Fruit fly (Drosophila melanogaster) whole organism, embryonic: ENCODE results near the gene CG6878.

Experiments used
- CG10979 ChIP-seq: fragments of 200-800 bp; sonication (Bioruptor generic); optimal IDR thresholded peaks from 2 replicates; lab custom pipeline; 2018; ENCODE audit warnings: missing biosample characterization, mild to moderate bottlenecking, missing genetic modification characterization, moderate library complexity
- CG13775 ChIP-seq: fragments of 200-800 bp; sonication (Bioruptor generic); optimal IDR thresholded peaks from 3 replicates; lab custom pipeline; 2017; ENCODE audit warnings: missing biosample characterization, mild to moderate bottlenecking, missing genetic modification characterization
- CG1602 ChIP-seq: fragments of 200-800 bp; sonication (Bioruptor generic); optimal IDR thresholded peaks from 3 replicates; lab custom pipeline; 2016; ENCODE audit warnings: missing biosample characterization, missing genetic modification characterization
- CG17361 ChIP-seq: fragments of 200-800 bp; sonication (Bioruptor generic); IDR thresholded peaks from 3 replicates; pipeline ENCODE4 v1.3.6; 2022; ENCODE audit warnings: missing biosample characterization, missing genetic modification characterization
- CG18262 ChIP-seq: fragments of 200-800 bp; optimal IDR thresholded peaks from 3 replicates; lab custom pipeline; 2019; ENCODE audit warnings: missing biosample characterization, mild to moderate bottlenecking, missing genetic modification characterization, moderate library complexity
- CG3726 ChIP-seq: fragments of 200-800 bp; sonication (Bioruptor generic); IDR thresholded peaks from 3 replicates; pipeline ENCODE4, ENCODE4 v1.3.6; 2022; ENCODE audit warnings: missing biosample characterization, missing genetic modification characterization
- CG7745 ChIP-seq: fragments of 200-800 bp; sonication (Bioruptor generic); optimal IDR thresholded peaks from 2 replicates; lab custom pipeline; 2018; ENCODE audit warnings: missing biosample characterization, mild to moderate bottlenecking, missing genetic modification characterization, moderate library complexity
- D19A ChIP-seq: fragments of 200-800 bp; optimal IDR thresholded peaks from 3 replicates; lab custom pipeline; 2019; ENCODE audit warnings: missing biosample characterization, mild to moderate bottlenecking, missing genetic modification characterization, moderate library complexity
- Dp ChIP-seq: fragments of 200-800 bp; sonication (Bioruptor generic); optimal IDR thresholded peaks from 2 replicates; lab custom pipeline; 2018; ENCODE audit warnings: missing biosample characterization, mild to moderate bottlenecking, missing genetic modification characterization, moderate library complexity
- Dref ChIP-seq: fragments of 200-800 bp; sonication (Bioruptor generic); IDR thresholded peaks from 2 replicates; pipeline ENCODE4 v1.3.6; 2022; ENCODE audit warnings: missing biosample characterization, missing genetic modification characterization
- E2f2 ChIP-seq: fragments of 200-800 bp; sonication (Bioruptor generic); IDR thresholded peaks from 2 replicates; pipeline ENCODE4 v1.3.6; 2022; ENCODE audit warnings: missing biosample characterization, missing genetic modification characterization
- Hr78 ChIP-seq, 2 experiments: fragments of 200-800 bp in 1 of 2; fragments of >200 bp in 1 of 2; sonication (Bioruptor generic) in 1 of 2; optimal IDR thresholded peaks; 2 replicates each; lab custom pipeline; 2017 to 2019; ENCODE audit warnings: missing biosample characterization in 2 of 2, missing genetic modification characterization in 2 of 2, mild to moderate bottlenecking in 1 of 2, moderate library complexity in 1 of 2
- Kr ChIP-seq: fragments of 200-800 bp; sonication (Bioruptor generic); optimal IDR thresholded peaks from 2 replicates; lab custom pipeline; 2017; ENCODE audit warnings: missing biosample characterization, mild to moderate bottlenecking, missing genetic modification characterization
- Med ChIP-seq: fragments of 200-800 bp; sonication (Bioruptor generic); peaks from one replicate; lab custom pipeline; 2016; ENCODE audit warnings: missing biosample characterization, missing genetic modification characterization, mild to moderate bottlenecking, inconsistent platforms, moderate library complexity
- Meics ChIP-seq: fragments of 200-800 bp; sonication (Bioruptor generic); optimal IDR thresholded peaks from 2 replicates; lab custom pipeline; 2017; ENCODE audit warnings: missing biosample characterization, mild to moderate bottlenecking, missing genetic modification characterization
- Spps ChIP-seq: fragments of 200-800 bp; sonication (Bioruptor generic); optimal IDR thresholded peaks from 2 replicates; lab custom pipeline; 2018; ENCODE audit warnings: missing biosample characterization, mild to moderate bottlenecking, missing genetic modification characterization
- abd-A ChIP-seq: fragments of 200-800 bp; sonication (Bioruptor generic); optimal IDR thresholded peaks from 3 replicates; lab custom pipeline; 2019; ENCODE audit warnings: missing biosample characterization, mild to moderate bottlenecking, missing genetic modification characterization, moderate library complexity
- aop ChIP-seq: fragments of 200-800 bp; sonication (Bioruptor generic); IDR thresholded peaks from 2 replicates; pipeline ENCODE4 v1.3.6; 2022; ENCODE audit warnings: missing biosample characterization, missing genetic modification characterization
- chinmo ChIP-seq: fragments of 200-800 bp; sonication (Bioruptor generic); IDR thresholded peaks from 4 replicates; pipeline ENCODE4 v1.3.6; 2022; ENCODE audit warnings: missing biosample characterization, missing genetic modification characterization; ENCODE audit not compliant: partially characterized antibody
- crol ChIP-seq: fragments of 200-800 bp; sonication (Bioruptor generic); IDR thresholded peaks from 2 replicates; pipeline ENCODE4 v1.3.6; 2022; ENCODE audit warnings: missing biosample characterization, missing genetic modification characterization
- dmrt11E ChIP-seq: fragments of 200-800 bp; sonication (Bioruptor generic); optimal IDR thresholded peaks from 3 replicates; lab custom pipeline; 2018; ENCODE audit warnings: missing biosample characterization, mild to moderate bottlenecking, missing genetic modification characterization, moderate library complexity
- eve ChIP-seq, 2 experiments: fragments of >200 bp; optimal IDR thresholded peaks; 2 replicates each; lab custom pipeline; 2017; ENCODE audit warnings: missing biosample characterization in 2 of 2, missing genetic modification characterization in 2 of 2
- gem ChIP-seq: fragments of 200-800 bp; sonication (Bioruptor generic); optimal IDR thresholded peaks from 2 replicates; lab custom pipeline; 2019; ENCODE audit warnings: missing biosample characterization, mild to moderate bottlenecking, missing genetic modification characterization, moderate library complexity
- gsb-n ChIP-seq: fragments of 200-800 bp; sonication (Bioruptor generic); optimal IDR thresholded peaks from 3 replicates; lab custom pipeline; 2018; ENCODE audit warnings: missing biosample characterization, mild to moderate bottlenecking, missing genetic modification characterization
- kni ChIP-seq: fragments of 200-800 bp; sonication (Bioruptor generic); optimal IDR thresholded peaks from 3 replicates; lab custom pipeline; 2017; ENCODE audit warnings: mild to moderate bottlenecking, missing biosample characterization, missing genetic modification reagents, missing genetic modification characterization
- lola ChIP-seq, 3 experiments: fragments of >200 bp in 2 of 3; fragments of 200-800 bp in 1 of 3; sonication (Bioruptor generic) in 1 of 3; optimal IDR thresholded peaks; 2 replicates each; lab custom pipeline; 2017 to 2019; ENCODE audit warnings: missing biosample characterization in 3 of 3, missing genetic modification characterization in 3 of 3, mild to moderate bottlenecking in 1 of 3, moderate library complexity in 1 of 3
- oc ChIP-seq: fragments of 200-800 bp; sonication (Bioruptor generic); optimal IDR thresholded peaks from 2 replicates; lab custom pipeline; 2018; ENCODE audit warnings: missing biosample characterization, mild to moderate bottlenecking, missing genetic modification characterization, moderate library complexity
- phol ChIP-seq: fragments of 200-800 bp; sonication (Bioruptor generic); optimal IDR thresholded peaks from 3 replicates; lab custom pipeline; 2018; ENCODE audit warnings: missing biosample characterization, mild to moderate bottlenecking, missing genetic modification characterization, moderate library complexity
- row ChIP-seq: fragments of 200-800 bp; sonication (Bioruptor generic); IDR thresholded peaks from 3 replicates; pipeline ENCODE4 v1.3.6; 2022; ENCODE audit warnings: missing biosample characterization, missing genetic modification characterization
- sd ChIP-seq: fragments of 200-800 bp; sonication (Bioruptor generic); optimal IDR thresholded peaks from 3 replicates; lab custom pipeline; 2018; ENCODE audit warnings: missing biosample characterization, mild to moderate bottlenecking, missing genetic modification characterization, moderate library complexity
- sens ChIP-seq: fragments of 200-800 bp; sonication (Bioruptor generic); peaks from one replicate; lab custom pipeline; 2016; ENCODE audit warnings: missing biosample characterization, missing genetic modification characterization
- slp2 ChIP-seq: fragments of 200-800 bp; sonication (Bioruptor generic); optimal IDR thresholded peaks from 2 replicates; lab custom pipeline; 2016; ENCODE audit warnings: missing biosample characterization, missing genetic modification characterization
- sna ChIP-seq: fragments of 200-800 bp; sonication (Bioruptor generic); IDR thresholded peaks from 2 replicates; pipeline ENCODE4 v1.3.6; 2022; ENCODE audit warnings: missing biosample characterization, missing genetic modification characterization; ENCODE audit not compliant: partially characterized antibody
- sqz ChIP-seq: fragments of 200-800 bp; sonication (Bioruptor generic); optimal IDR thresholded peaks from 3 replicates; lab custom pipeline; 2018; ENCODE audit warnings: missing biosample characterization, mild to moderate bottlenecking, missing genetic modification characterization
- trh ChIP-seq: fragments of 200-800 bp; sonication (Bioruptor generic); optimal IDR thresholded peaks from 2 replicates; lab custom pipeline; 2016; ENCODE audit warnings: missing biosample characterization, missing genetic modification characterization
- vvl ChIP-seq: fragments of 200-800 bp; sonication (Bioruptor generic); IDR thresholded peaks from 2 replicates; pipeline ENCODE4 v1.3.6; 2022; ENCODE audit warnings: missing biosample characterization, missing genetic modification characterization
- z ChIP-seq: fragments of 200-800 bp; sonication (Bioruptor generic); IDR thresholded peaks from 3 replicates; pipeline ENCODE4 v1.3.6; 2022; ENCODE audit warnings: missing biosample characterization, missing genetic modification characterization
- zen2 ChIP-seq: fragments of 200-800 bp; sonication (Bioruptor generic); IDR thresholded peaks from 3 replicates; pipeline ENCODE4 v1.3.6; 2022; ENCODE audit warnings: missing biosample characterization, missing genetic modification characterization; ENCODE audit not compliant: partially characterized antibody

The CG6878 gene

DNA sequence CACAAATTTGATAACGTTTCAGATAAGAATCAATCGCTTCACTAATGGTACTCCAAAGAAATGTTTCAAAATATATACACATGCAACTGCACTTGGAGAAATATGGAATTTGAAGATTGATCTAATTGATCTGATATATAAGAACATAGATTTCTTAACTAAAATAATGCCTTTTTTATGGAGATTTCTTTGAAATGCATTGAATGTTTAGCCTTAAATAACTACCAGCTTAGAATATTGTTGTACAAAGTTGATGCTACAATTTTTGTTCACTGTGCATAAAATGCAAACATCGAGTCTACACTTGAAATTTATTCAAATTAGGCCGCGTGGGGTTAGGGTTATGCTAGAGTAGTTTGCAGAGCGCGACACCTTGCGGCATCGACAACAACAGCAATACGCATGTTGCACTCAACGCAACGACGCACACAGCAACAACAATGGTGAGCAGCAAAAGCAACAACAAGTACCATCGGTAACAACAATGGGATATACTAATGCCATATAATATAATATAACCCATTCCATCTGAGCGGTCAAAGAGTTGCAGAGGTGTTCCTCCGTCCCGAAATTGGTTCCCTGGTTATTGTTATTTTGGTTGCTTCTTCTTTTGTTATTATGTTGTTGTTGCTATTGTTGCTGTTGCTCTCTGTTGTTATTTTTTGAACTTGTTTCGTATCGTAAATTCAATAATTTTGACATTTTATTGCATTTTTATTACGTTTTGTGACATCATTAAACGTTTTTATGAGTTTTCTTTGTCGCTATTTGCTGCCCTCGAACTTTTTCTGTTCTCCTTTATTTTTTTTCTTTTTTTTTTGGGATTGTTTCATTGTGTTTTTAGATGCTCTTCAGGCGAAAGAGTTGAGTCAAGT is 37.8 kb downstream of the CG6878 start (continued):
- no peak for TF ChIP-seq zen2 (GFP tag; lab: Robert Waterston, UW)
- no peak for TF ChIP-seq E2f2
- TF ChIP-seq trh (GFP tag; lab: Kevin White, UChicago) = no peak

DNA sequence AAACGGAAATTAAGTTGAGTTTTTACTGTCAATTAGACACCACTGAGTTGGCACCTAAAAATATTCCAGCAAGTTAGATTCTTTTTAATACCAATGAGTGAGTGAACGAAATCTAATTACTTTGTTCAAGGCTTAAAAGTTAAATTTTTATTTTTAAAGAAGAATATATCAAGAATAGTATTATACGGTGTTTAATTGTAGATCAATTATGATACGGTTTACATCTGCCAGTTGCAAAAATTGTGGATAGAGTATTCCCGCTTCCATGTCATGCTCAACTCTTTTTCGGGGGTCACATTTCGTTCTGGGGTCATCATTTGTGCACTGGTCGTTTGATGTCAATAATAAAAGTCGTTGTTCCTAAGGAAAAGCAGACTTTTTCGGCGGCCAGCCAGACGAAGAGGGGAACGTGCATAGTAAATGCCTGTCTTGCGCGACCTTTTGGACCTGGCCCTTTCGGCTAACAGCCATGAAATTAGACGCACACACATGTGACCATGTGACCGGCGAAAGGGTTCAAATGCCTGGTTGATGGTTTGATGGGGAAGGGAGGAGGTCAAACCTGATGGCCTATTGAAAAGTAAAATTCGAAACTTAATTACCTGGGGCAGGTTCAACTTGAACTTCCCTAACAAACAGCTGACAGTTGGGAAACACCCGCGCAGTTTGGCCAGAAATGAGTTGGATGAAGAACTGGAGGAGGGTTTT is 38.8 kb downstream of the CG6878 start:
- TF ChIP-seq CG10979 (tag; lab: Kevin White, UChicago) (peak; percentile 1), Dp (no peak), dmrt11E (peak; percentile 50), Kr (GFP tag; lab: Kevin White, UChicago) (peak; percentile 64), Spps (tag; lab: Kevin White, UChicago) (no peak), crol (GFP tag; lab: Robert Waterston, UW) (peak; percentile 50; the same call in 1 of the 2 replicates), gem (peak; percentile 17), row (GFP tag; lab: Robert Waterston, UW) (peak; percentile 10; the same call in 1 of the 3 replicates), kni (GFP tag; lab: Kevin White, UChicago) (peak; percentile 14), CG3726 (GFP tag; lab: Robert Waterston, UW) (0 out of 3 replicates have a peak, but pooled peaks have one; percentile 23), z (GFP tag; lab: Robert Waterston, UW) (0 out of 3 replicates have a peak, but pooled peaks have one; percentile 26), CG18262 (peak; percentile 39), eve (GFP tag; optimal IDR thresholded peaks at IDR 0.05; lab: Kevin White, UChicago) (no peak), phol (tag; lab: Kevin White, UChicago) (peak; percentile 14), Med (GFP tag; lab: Kevin White, UChicago) (peak; percentile 52), CG1602 (GFP tag; lab: Kevin White, UChicago) (no peak), lola (GFP tag; optimal IDR thresholded peaks at IDR 0.05; lab: Kevin White, UChicago) (peak in 1 of 3 experiments; percentile 44), sna (GFP tag; lab: Robert Waterston, UW) (no peak), aop (GFP tag; lab: Robert Waterston, UW) (no peak), CG7745 (tag; lab: Kevin White, UChicago) (peak; percentile 10), Dref (GFP tag; lab: Robert Waterston, UW) (no peak), gsb-n (tag; lab: Kevin White, UChicago) (peak; percentile 15), CG17361 (GFP tag; lab: Robert Waterston, UW) (0 out of 3 replicates have a peak, but pooled peaks have one; percentile 28), Meics (GFP tag; lab: Kevin White, UChicago) (no peak), abd-A (tag; lab: Kevin White, UChicago) (peak; percentile 20), D19A (tag; lab: Kevin White, UChicago) (peak; percentile 96), Hr78 (GFP tag; optimal IDR thresholded peaks at IDR 0.05; lab: Kevin White, UChicago) (peak in 1 of 2 experiments; percentile 88)

DNA sequence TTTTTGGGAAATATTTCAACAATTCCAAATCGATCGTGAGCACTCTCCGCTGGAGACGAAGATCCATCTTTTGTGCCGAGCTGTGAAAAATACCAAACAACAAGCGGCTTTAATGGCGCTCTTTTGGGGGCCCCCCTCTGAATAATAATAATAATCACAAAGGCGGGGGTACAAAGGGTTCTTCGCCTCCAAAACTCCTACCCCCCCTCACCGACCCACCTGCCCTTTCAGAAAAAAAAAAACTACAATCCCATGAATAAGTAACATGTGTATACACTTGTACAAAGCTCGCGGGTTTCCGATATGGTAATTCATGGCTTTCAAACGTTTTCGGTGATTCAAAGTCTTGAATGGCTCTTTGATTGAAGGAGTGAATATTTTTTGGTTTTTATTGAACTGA is 39.7 kb downstream of the CG6878 start:
- TF ChIP-seq chinmo (0 out of 4 replicates have a peak, but pooled peaks have one; percentile 14), crol (GFP tag; lab: Robert Waterston, UW) (peak; percentile 62), sens (GFP tag; lab: Kevin White, UChicago) (peak; percentile 37), oc (tag; lab: Kevin White, UChicago) (peak; percentile 14), slp2 (GFP tag; lab: Kevin White, UChicago) (no peak), sqz (GFP tag; lab: Kevin White, UChicago) (peak; percentile 69), CG13775 (GFP tag; lab: Kevin White, UChicago) (no peak), sd (tag; lab: Kevin White, UChicago) (peak; percentile 51), vvl (GFP tag; lab: Robert Waterston, UW) (peak; percentile 45)
